Fruit fly (Drosophila melanogaster) Kc167 (cell line): Measurements from ENCODE around the gene CG33299.

Experiments
- Myc ChIP-seq: fragments of >200 bp; optimal IDR thresholded peaks from 2 replicates; lab custom pipeline; 2017; ENCODE audit warnings: missing external identifiers
- h ChIP-seq: fragments of >200 bp; optimal IDR thresholded peaks from 3 replicates; lab custom pipeline; 2018; ENCODE audit warnings: missing external identifiers
- insv ChIP-seq: fragments of >200 bp; optimal IDR thresholded peaks from 3 replicates; lab custom pipeline; 2018; ENCODE audit warnings: missing external identifiers
- psq ChIP-seq: fragments of >200 bp; optimal IDR thresholded peaks from 2 replicates; lab custom pipeline; 2017; ENCODE audit warnings: missing external identifiers

DNA sequence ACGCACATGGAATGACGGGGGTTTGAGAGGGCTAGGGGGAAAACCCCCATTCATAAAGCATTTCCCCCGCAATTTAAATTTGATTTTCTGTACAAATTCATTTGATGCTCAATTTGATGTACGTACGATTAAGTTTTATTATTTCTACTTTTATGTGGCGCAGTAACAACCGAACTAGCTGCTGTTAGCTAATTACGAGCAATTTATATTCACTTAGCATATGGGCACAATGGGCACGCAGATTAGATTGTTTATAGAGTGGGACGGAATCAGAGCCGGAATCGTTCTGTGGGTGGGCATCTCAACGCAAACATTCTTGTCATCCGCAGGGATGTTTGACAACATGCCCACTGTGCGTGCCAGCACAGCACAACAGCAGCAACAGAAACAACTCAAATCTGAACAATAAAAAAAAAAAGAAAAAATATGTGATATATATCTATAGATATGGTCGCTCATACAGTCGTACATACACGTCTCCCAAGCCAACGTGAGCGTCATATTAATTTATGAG lies 14.6 kb downstream of the CG33299 start:
- TF ChIP-seq h (lab: Kevin White, UChicago) (no peak), Myc (lab: Kevin White, UChicago) (no peak), insv (no peak), psq (lab: Kevin White, UChicago) (no peak)
